Worm (Caenorhabditis elegans) whole organism, late embryonic: Measurements from ENCODE around the gene R07B7.6.
A peak's percentile ranks its signal among the peaks of the same experiment; 100 is the strongest.

Experiments
- K09A11.1 ChIP-seq: sonication (generic microtip); optimal IDR thresholded peaks from 2 replicates; lab custom pipeline; 2017; ENCODE audit warnings: antibody characterized with exemption, mild to moderate bottlenecking, missing genetic modification characterization, missing compliant biosample characterization; ENCODE audit not compliant: insufficient read depth
- T23F11.4 ChIP-seq: fragments of 200-800 bp; sonication (Bioruptor generic); optimal IDR thresholded peaks from 2 replicates; lab custom pipeline; 2018; ENCODE audit warnings: mild to moderate bottlenecking, missing genetic modification characterization, missing compliant biosample characterization
- Y22D7AL.16 ChIP-seq: sonication (generic microtip); optimal IDR thresholded peaks from 2 replicates; lab custom pipeline; 2016; ENCODE audit warnings: missing genetic modification characterization, missing compliant biosample characterization
- ahr-1 ChIP-seq: sonication (generic microtip); optimal IDR thresholded peaks from 2 replicates; lab custom pipeline; 2016; ENCODE audit warnings: missing genetic modification characterization, missing compliant biosample characterization
- ama-1 ChIP-seq: fragments of 150-350 bp; optimal IDR thresholded peaks from 2 replicates; lab custom pipeline; 2014
- ceh-19 ChIP-seq: fragments of 200-800 bp; sonication (Bioruptor generic); optimal IDR thresholded peaks from 2 replicates; lab custom pipeline; 2018; ENCODE audit warnings: mild to moderate bottlenecking, missing genetic modification characterization, missing compliant biosample characterization
- ceh-24 ChIP-seq: sonication (generic microtip); optimal IDR thresholded peaks from 2 replicates; lab custom pipeline; 2016; ENCODE audit warnings: mild to moderate bottlenecking, missing genetic modification characterization, missing compliant biosample characterization
- ceh-34 ChIP-seq: sonication (generic microtip); optimal IDR thresholded peaks from 2 replicates; lab custom pipeline; 2016; ENCODE audit warnings: mild to moderate bottlenecking, missing genetic modification characterization, missing compliant biosample characterization
- ceh-6 ChIP-seq: fragments of 200-800 bp; sonication (Bioruptor generic); optimal IDR thresholded peaks from 2 replicates; lab custom pipeline; 2018; ENCODE audit warnings: mild to moderate bottlenecking, missing genetic modification characterization, missing compliant biosample characterization
- che-1 ChIP-seq: sonication (generic microtip); optimal IDR thresholded peaks from 2 replicates; lab custom pipeline; 2016; ENCODE audit warnings: mild to moderate bottlenecking, missing genetic modification characterization, missing compliant biosample characterization
- dmd-4 ChIP-seq: sonication (generic microtip); optimal IDR thresholded peaks from 2 replicates; lab custom pipeline; 2016; ENCODE audit warnings: borderline replicate concordance, missing genetic modification characterization, missing compliant biosample characterization
- elt-4 ChIP-seq: sonication (generic microtip); optimal IDR thresholded peaks from 2 replicates; lab custom pipeline; 2016; ENCODE audit warnings: missing genetic modification characterization, missing compliant biosample characterization
- fkh-10 ChIP-seq: fragments of 150-350 bp; optimal IDR thresholded peaks from 2 replicates; lab custom pipeline; 2014; ENCODE audit warnings: missing biosample characterization, missing genetic modification reagents, missing genetic modification characterization
- hlh-15 ChIP-seq: sonication (generic microtip); optimal IDR thresholded peaks from 2 replicates; lab custom pipeline; 2016; ENCODE audit warnings: missing genetic modification characterization, missing compliant biosample characterization
- hlh-30 ChIP-seq: sonication (generic microtip); optimal IDR thresholded peaks from 2 replicates; lab custom pipeline; 2017; ENCODE audit warnings: antibody characterized with exemption, missing genetic modification characterization, missing compliant biosample characterization; ENCODE audit not compliant: insufficient read depth
- hlh-8 ChIP-seq: sonication (generic microtip); optimal IDR thresholded peaks from 2 replicates; lab custom pipeline; 2016; ENCODE audit warnings: missing genotype, missing genetic modification characterization, missing compliant biosample characterization
- madf-2 ChIP-seq: sonication (generic microtip); optimal IDR thresholded peaks from 2 replicates; lab custom pipeline; 2017; ENCODE audit warnings: missing genetic modification characterization, missing compliant biosample characterization
- mec-3 ChIP-seq: sonication (generic microtip); optimal IDR thresholded peaks from 2 replicates; lab custom pipeline; 2016; ENCODE audit warnings: borderline replicate concordance, missing genetic modification characterization, missing compliant biosample characterization
- nhr-11 ChIP-seq: fragments of 150-350 bp; optimal IDR thresholded peaks from 2 replicates; lab custom pipeline; 2014; ENCODE audit warnings: missing biosample characterization, missing genetic modification characterization
- npax-4 ChIP-seq: sonication (generic microtip); optimal IDR thresholded peaks from 2 replicates; lab custom pipeline; 2016; ENCODE audit warnings: missing genetic modification characterization, missing compliant biosample characterization
- pag-3 ChIP-seq: sonication (generic microtip); optimal IDR thresholded peaks from 2 replicates; lab custom pipeline; 2016; ENCODE audit warnings: missing compliant biosample characterization, missing genetic modification characterization, borderline replicate concordance
- pat-9 ChIP-seq: fragments of 200-800 bp; sonication (Bioruptor generic); optimal IDR thresholded peaks from 2 replicates; lab custom pipeline; 2018; ENCODE audit warnings: mild to moderate bottlenecking, missing genetic modification characterization, moderate library complexity, missing compliant biosample characterization
- pax-1 ChIP-seq: fragments of 150-350 bp; optimal IDR thresholded peaks from 2 replicates; lab custom pipeline; 2014; ENCODE audit warnings: missing biosample characterization, missing genetic modification characterization
- pha-4 ChIP-seq: fragments of 150-350 bp; optimal IDR thresholded peaks from 2 replicates; lab custom pipeline; 2018; ENCODE audit warnings: missing biosample characterization, missing genetic modification reagents, missing genetic modification characterization
- pqm-1 ChIP-seq: sonication (generic microtip); optimal IDR thresholded peaks from 2 replicates; lab custom pipeline; 2016; ENCODE audit warnings: missing genetic modification characterization, missing compliant biosample characterization
- ref-2 ChIP-seq: sonication (generic microtip); optimal IDR thresholded peaks from 2 replicates; lab custom pipeline; 2016; ENCODE audit warnings: missing genetic modification characterization, missing compliant biosample characterization
- rnt-1 ChIP-seq: sonication (generic microtip); optimal IDR thresholded peaks from 2 replicates; lab custom pipeline; 2016; ENCODE audit warnings: missing genetic modification characterization, missing compliant biosample characterization
- sdc-2 ChIP-seq: sonication (generic microtip); optimal IDR thresholded peaks from 2 replicates; lab custom pipeline; 2016; ENCODE audit warnings: missing genotype, missing genetic modification characterization, missing compliant biosample characterization
- sox-4 ChIP-seq: sonication (generic microtip); optimal IDR thresholded peaks from 2 replicates; lab custom pipeline; 2017; ENCODE audit warnings: mild to moderate bottlenecking, missing genetic modification characterization, inconsistent platforms, missing compliant biosample characterization
- syd-9 ChIP-seq: sonication (generic microtip); optimal IDR thresholded peaks from 2 replicates; lab custom pipeline; 2016; ENCODE audit warnings: mild to moderate bottlenecking, missing genetic modification characterization, moderate library complexity, missing compliant biosample characterization
- tbx-2 ChIP-seq: sonication (generic microtip); optimal IDR thresholded peaks from 2 replicates; lab custom pipeline; 2016; ENCODE audit warnings: missing genetic modification characterization, missing compliant biosample characterization
- tbx-7 ChIP-seq: sonication (generic microtip); optimal IDR thresholded peaks from 2 replicates; lab custom pipeline; 2016; ENCODE audit warnings: missing genotype, missing genetic modification characterization, missing compliant biosample characterization
- unc-42 ChIP-seq: sonication (generic microtip); optimal IDR thresholded peaks from 2 replicates; lab custom pipeline; 2016; ENCODE audit warnings: missing genotype, missing genetic modification characterization, missing compliant biosample characterization
- unc-55 ChIP-seq: sonication (generic microtip); optimal IDR thresholded peaks from 2 replicates; lab custom pipeline; 2017; ENCODE audit warnings: missing biosample characterization, missing genetic modification reagents, missing genetic modification characterization
- unc-86 ChIP-seq: sonication (generic microtip); optimal IDR thresholded peaks from 2 replicates; lab custom pipeline; 2016; ENCODE audit warnings: missing genetic modification characterization, missing compliant biosample characterization
- zip-5 ChIP-seq: sonication (generic microtip); optimal IDR thresholded peaks from 2 replicates; lab custom pipeline; 2016; ENCODE audit warnings: missing genetic modification characterization, missing compliant biosample characterization

Gene R07B7.6

ce11 chrV:12065369-12065768 is 9.4 kb downstream of the R07B7.6 start, which contains the start of gene pqn-53:
Gene pqn-53 (minus strand): TSS chrV:12065391.
- TF ChIP-seq pat-9 (tag; lab: Kevin White, UChicago) (no peak), madf-2 (tag; lab: Kevin White, UChicago) (no peak), K09A11.1 (no peak), unc-86 (tag; lab: Kevin White, UChicago) (no peak), rnt-1 (peak; percentile 8), hlh-30 (tag; lab: Kevin White, UChicago) (peak; percentile 65), unc-55 (GFP tag; lab: Kevin White, UChicago) (peak; percentile 17)
- TF ChIP-seq, all 69 proteins: peak for 3

- TF ChIP-seq pha-4 (tag; lab: Kevin White, UChicago): no peak
- peak; percentile 41 for TF ChIP-seq ama-1 (lab: Kevin White, UChicago)
- TF ChIP-seq zip-5 (tag; lab: Kevin White, UChicago): no peak
Observed at ce11 chrV:12063036-12063435, 11.8 kb downstream of the R07B7.6 start, which contains the start of gene clh-6. Gene clh-6 (minus strand): TSS chrV:12063368.

- TF ChIP-seq ceh-19 (GFP tag; lab: Kevin White, UChicago) (no peak), sdc-2 (tag; lab: Kevin White, UChicago) (no peak), unc-42 (tag; lab: Kevin White, UChicago) (no peak), T23F11.4 (no peak), hlh-8 (tag; lab: Kevin White, UChicago) (no peak), ceh-24 (tag; lab: Kevin White, UChicago) (no peak), dmd-4 (tag; lab: Kevin White, UChicago) (no peak), syd-9 (tag; lab: Kevin White, UChicago) (no peak), K09A11.1 (no peak), pax-1 (tag; lab: Kevin White, UChicago) (no peak), hlh-15 (no peak), tbx-7 (no peak), elt-4 (tag; lab: Kevin White, UChicago) (no peak), mec-3 (no peak), npax-4 (tag; lab: Kevin White, UChicago) (no peak), pha-4 (tag; lab: Kevin White, UChicago) (no peak), ceh-6 (GFP tag; lab: Kevin White, UChicago) (no peak), fkh-10 (GFP tag; lab: Kevin White, UChicago) (no peak), ahr-1 (tag; lab: Kevin White, UChicago) (no peak), nhr-11 (tag; lab: Kevin White, UChicago) (no peak)
Observed at ce11 chrV:12059719-12060118, 15.1 kb downstream of the R07B7.6 start, which contains the start of gene R07B7.2. Gene R07B7.2 (minus strand): TSS chrV:12059753.

ce11 chrV:12053598-12053997 is 21.2 kb downstream of the R07B7.6 start, which contains the start of gene F10C2.7:
Gene F10C2.7 (plus strand): TSS chrV:12053898.
- TF ChIP-seq pqm-1 (tag; lab: Kevin White, UChicago) (no peak), nhr-11 (tag; lab: Kevin White, UChicago) (no peak), zip-5 (tag; lab: Kevin White, UChicago) (no peak), fkh-10 (GFP tag; lab: Kevin White, UChicago) (no peak), pag-3 (tag; lab: Kevin White, UChicago) (no peak), Y22D7AL.16 (tag; lab: Kevin White, UChicago) (no peak), sox-4 (tag; lab: Kevin White, UChicago) (no peak), che-1 (tag; lab: Kevin White, UChicago) (no peak), ref-2 (no peak)
- TF ChIP-seq, all 69 proteins: peak for 0

DNA sequence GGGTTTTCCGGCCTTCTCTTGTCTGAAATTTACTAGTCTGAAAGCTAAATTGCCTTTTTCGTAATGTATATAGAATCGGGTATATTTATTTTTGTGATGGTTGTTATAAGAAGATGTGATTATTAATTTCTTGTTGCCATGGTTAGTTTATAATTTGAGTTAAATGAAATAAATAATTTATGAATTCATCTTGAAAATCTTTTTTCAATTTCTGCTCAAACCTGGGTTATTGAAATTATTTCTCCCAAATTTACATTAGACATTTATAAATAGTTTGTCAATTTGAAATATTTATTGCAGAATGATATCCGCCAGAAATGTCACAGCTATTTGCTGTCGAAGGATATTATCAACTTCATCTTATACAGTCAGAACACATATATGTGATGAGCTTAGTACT is 26.3 kb downstream of the R07B7.6 start, which contains the start of gene dars-2:
TSS of gene dars-2 (plus strand) at position 301 of the 400 bp plus-strand sequence.
- no peak for TF ChIP-seq unc-86 (tag; lab: Kevin White, UChicago)
- no peak for TF ChIP-seq dmd-4 (tag; lab: Kevin White, UChicago)
- TF ChIP-seq tbx-7: no peak
- TF ChIP-seq ceh-34 (tag; lab: Kevin White, UChicago): no peak
- no peak for TF ChIP-seq hlh-8 (tag; lab: Kevin White, UChicago)
- TF ChIP-seq tbx-2 (tag; lab: Kevin White, UChicago): no peak
